Fruit fly (Drosophila melanogaster) whole organism, wandering third instar larva: ENCODE results near the gene Chro.

Source experiments
- Abd-B ChIP-seq: fragments of >200 bp; optimal IDR thresholded peaks from 2 replicates; lab custom pipeline; 2017; ENCODE audit warnings: missing biosample characterization, missing genetic modification characterization
- CG32264 ChIP-seq: fragments of 200-800 bp; sonication (Bioruptor generic); optimal IDR thresholded peaks from 2 replicates; lab custom pipeline; 2016; ENCODE audit warnings: missing biosample characterization, missing genetic modification characterization
- CG9705 ChIP-seq: fragments of 200-800 bp; sonication (Bioruptor generic); optimal IDR thresholded peaks from 2 replicates; lab custom pipeline; 2018; ENCODE audit warnings: missing biosample characterization, mild to moderate bottlenecking, missing genetic modification characterization
- CrebA ChIP-seq: fragments of 200-800 bp; sonication (Bioruptor generic); optimal IDR thresholded peaks from 2 replicates; lab custom pipeline; 2016; ENCODE audit warnings: missing biosample characterization, mild to moderate bottlenecking, missing genetic modification characterization, borderline replicate concordance
- Dfd ChIP-seq: fragments of >200 bp; optimal IDR thresholded peaks from 2 replicates; lab custom pipeline; 2017; ENCODE audit warnings: missing biosample characterization, missing genetic modification characterization
- Dif ChIP-seq: fragments of 200-275, 200-300 bp; sonication (Bioruptor generic); optimal IDR thresholded peaks from 2 replicates; lab custom pipeline; 2018; ENCODE audit warnings: missing biosample characterization, missing genetic modification characterization; ENCODE audit not compliant: partially characterized antibody
- HLH106 ChIP-seq: fragments of 200-800 bp; optimal IDR thresholded peaks from 3 replicates; lab custom pipeline; 2019; ENCODE audit warnings: missing biosample characterization, mild to moderate bottlenecking, missing genetic modification characterization, moderate library complexity
- Hnf4 ChIP-seq: fragments of 200-800 bp; sonication (Bioruptor generic); optimal IDR thresholded peaks from 2 replicates; lab custom pipeline; 2016; ENCODE audit warnings: missing biosample characterization, mild to moderate bottlenecking, missing genetic modification characterization
- Hr78 ChIP-seq: fragments of >200 bp; optimal IDR thresholded peaks from 2 replicates; lab custom pipeline; 2017; ENCODE audit warnings: missing biosample characterization, missing genetic modification characterization
- Hr83 ChIP-seq: fragments of 200-300 bp; sonication (Bioruptor generic); optimal IDR thresholded peaks from 2 replicates; lab custom pipeline; 2016; ENCODE audit warnings: missing biosample characterization, mild to moderate bottlenecking, missing genetic modification characterization, moderate library complexity; ENCODE audit not compliant: poor library complexity, severe bottlenecking
- Jra ChIP-seq: sonication (Bioruptor generic); optimal IDR thresholded peaks from 2 replicates; lab custom pipeline; 2016; ENCODE audit warnings: missing biosample characterization, missing genetic modification characterization
- Myc ChIP-seq: fragments of >200 bp; optimal IDR thresholded peaks from 2 replicates; lab custom pipeline; 2017
- N ChIP-seq: fragments of >200 bp; optimal IDR thresholded peaks from 2 replicates; lab custom pipeline; 2018; ENCODE audit warnings: missing biosample characterization, missing external identifiers, missing genetic modification characterization
- OdsH ChIP-seq: fragments of 200-800 bp; sonication (Bioruptor generic); optimal IDR thresholded peaks from 2 replicates; lab custom pipeline; 2016; ENCODE audit warnings: missing biosample characterization, mild to moderate bottlenecking, missing genetic modification characterization
- Sp1 ChIP-seq: fragments of 200-800 bp; sonication (Bioruptor generic); optimal IDR thresholded peaks from 3 replicates; lab custom pipeline; 2019; ENCODE audit warnings: missing biosample characterization, mild to moderate bottlenecking, missing genetic modification characterization, moderate library complexity
- Vsx2 ChIP-seq: fragments of 200-300, 225-300 bp; sonication (Bioruptor generic); optimal IDR thresholded peaks from 2 replicates; lab custom pipeline; 2018; ENCODE audit warnings: missing biosample characterization, missing genetic modification characterization; ENCODE audit not compliant: partially characterized antibody
- brk ChIP-seq: fragments of 200-800 bp; sonication (Bioruptor generic); optimal IDR thresholded peaks from 2 replicates; lab custom pipeline; 2016; ENCODE audit warnings: missing biosample characterization, mild to moderate bottlenecking, missing genetic modification characterization
- dl ChIP-seq, 2 experiments: fragments of 175-275, 200-275 bp in 1 of 2; fragments of 200-275 bp in 1 of 2; sonication (Bioruptor generic); optimal IDR thresholded peaks; lab custom pipeline; 2018; ENCODE audit warnings: mild to moderate bottlenecking in 2 of 2, missing biosample characterization in 2 of 2, missing genetic modification characterization in 2 of 2, moderate library complexity in 2 of 2; ENCODE audit not compliant: partially characterized antibody in 2 of 2, insufficient read depth in 1 of 2
- dmrt93B ChIP-seq: fragments of 200-800 bp; sonication (Bioruptor generic); optimal IDR thresholded peaks from 2 replicates; lab custom pipeline; 2018; ENCODE audit warnings: missing biosample characterization, mild to moderate bottlenecking, missing genetic modification characterization
- dsf ChIP-seq: sonication (Bioruptor generic); optimal IDR thresholded peaks from 2 replicates; lab custom pipeline; 2016; ENCODE audit warnings: missing biosample characterization, missing genetic modification characterization, borderline replicate concordance
- ey ChIP-seq: fragments of 200-800 bp; sonication (Bioruptor generic); optimal IDR thresholded peaks from 2 replicates; lab custom pipeline; 2016; ENCODE audit warnings: missing biosample characterization, missing genetic modification characterization
- foxo ChIP-seq, 2 experiments: fragments of 200-800 bp; sonication (Bioruptor generic); optimal IDR thresholded peaks; 2 replicates in 1 of 2; 3 replicates in 1 of 2; lab custom pipeline; 2016 to 2017; ENCODE audit warnings: missing biosample characterization in 2 of 2, missing genetic modification characterization in 2 of 2
- fru ChIP-seq: fragments of 200-800 bp; sonication (Bioruptor generic); optimal IDR thresholded peaks from 3 replicates; lab custom pipeline; 2016; ENCODE audit warnings: missing biosample characterization, mild to moderate bottlenecking, missing genetic modification characterization
- h ChIP-seq: fragments of 200-800 bp; sonication (Bioruptor generic); optimal IDR thresholded peaks from 3 replicates; lab custom pipeline; 2016; ENCODE audit warnings: missing biosample characterization, mild to moderate bottlenecking, missing genetic modification characterization
- jim ChIP-seq: fragments of 175-275, 200-325 bp; sonication (Bioruptor generic); optimal IDR thresholded peaks from 2 replicates; lab custom pipeline; 2016; ENCODE audit warnings: missing biosample characterization, mild to moderate bottlenecking, missing genetic modification characterization
- lola ChIP-seq: fragments of >200 bp; optimal IDR thresholded peaks from 2 replicates; lab custom pipeline; 2017; ENCODE audit warnings: missing biosample characterization, missing genetic modification characterization
- psq ChIP-seq: fragments of 200-800 bp; sonication (Bioruptor generic); optimal IDR thresholded peaks from 3 replicates; lab custom pipeline; 2017; ENCODE audit warnings: missing biosample characterization, mild to moderate bottlenecking, missing genetic modification characterization, moderate library complexity
- rgr ChIP-seq: fragments of 200-800 bp; sonication (Bioruptor generic); optimal IDR thresholded peaks from 3 replicates; lab custom pipeline; 2016; ENCODE audit warnings: missing biosample characterization, mild to moderate bottlenecking, missing genetic modification characterization
- tai ChIP-seq: sonication (Bioruptor generic); optimal IDR thresholded peaks from 2 replicates; lab custom pipeline; 2016; ENCODE audit warnings: missing biosample characterization, missing genetic modification characterization
- usp ChIP-seq: fragments of >200 bp; optimal IDR thresholded peaks from 2 replicates; lab custom pipeline; 2017; ENCODE audit warnings: missing biosample characterization, missing genetic modification characterization
- woc ChIP-seq: sonication (Bioruptor generic); optimal IDR thresholded peaks from 2 replicates; lab custom pipeline; 2016; ENCODE audit warnings: missing biosample characterization, mild to moderate bottlenecking, missing genetic modification characterization

The Chro gene

DNA sequence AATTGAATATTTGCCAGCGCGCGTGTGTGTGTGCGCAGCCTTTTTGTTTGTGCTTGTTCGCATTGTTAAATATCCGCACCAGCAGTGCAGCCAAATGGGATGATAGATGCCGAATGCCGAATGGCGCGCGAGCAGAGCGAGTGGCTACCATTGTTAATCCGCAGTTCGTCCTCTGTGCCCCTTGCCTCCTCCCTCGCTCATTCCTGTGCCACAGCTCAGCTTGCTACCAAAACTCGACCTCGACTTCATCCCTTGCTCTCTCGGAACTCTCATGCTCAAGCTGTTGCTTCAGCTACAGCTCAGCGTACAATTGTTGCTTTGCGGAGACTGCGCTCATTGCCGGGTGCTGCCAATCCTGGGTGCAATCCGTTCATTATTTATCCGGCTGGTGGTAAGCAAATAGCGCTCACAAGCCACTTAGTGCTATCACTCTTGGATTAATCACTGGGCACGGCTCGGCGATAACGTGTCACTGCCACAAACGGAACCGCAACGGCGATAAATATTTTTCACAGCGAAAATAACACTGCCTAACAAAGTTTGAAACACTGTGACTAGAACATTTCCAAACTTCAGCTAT is 30.6 kb upstream of the Chro start:
- TF ChIP-seq Abd-B (GFP tag; lab: Kevin White, UChicago) (no peak), usp (GFP tag; lab: Kevin White, UChicago) (no peak), jim (GFP tag; lab: Kevin White, UChicago) (no peak), brk (GFP tag; lab: Kevin White, UChicago) (no peak), CG9705 (GFP tag; lab: Kevin White, UChicago) (no peak), fru (GFP tag; lab: Kevin White, UChicago) (no peak), psq (GFP tag; lab: Kevin White, UChicago) (no peak)
- TF ChIP-seq, all 38 proteins: peak for 0

DNA sequence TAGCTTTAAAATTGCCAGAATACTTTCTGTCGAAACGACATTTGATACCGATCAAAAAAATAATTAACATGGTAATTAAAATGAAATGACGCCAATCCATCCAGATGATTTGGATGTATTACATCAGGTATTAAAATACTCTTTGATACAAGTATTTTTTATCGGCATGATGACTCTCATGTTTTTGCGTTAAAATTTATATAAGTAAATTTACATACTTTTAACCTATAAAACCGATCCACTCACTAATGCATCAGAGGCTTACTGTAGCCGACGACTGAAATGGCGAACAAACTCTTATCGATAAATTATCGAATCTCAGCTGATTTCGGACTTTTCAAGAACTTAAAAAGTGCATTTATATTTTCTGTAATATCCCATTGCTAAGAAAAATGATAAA is 22.8 kb upstream of the Chro start, which contains the start of gene BoYb:
Gene BoYb (plus strand): TSS at position 301 of the 400 bp plus-strand sequence.
- TF ChIP-seq usp (GFP tag; lab: Kevin White, UChicago): no peak
- no peak for TF ChIP-seq Dif (GFP tag; lab: Kevin White, UChicago)
- TF ChIP-seq CG9705 (GFP tag; lab: Kevin White, UChicago): no peak
- TF ChIP-seq psq (GFP tag; lab: Kevin White, UChicago): no peak
- TF ChIP-seq Jra: no peak
- TF ChIP-seq tai (GFP tag; lab: Kevin White, UChicago): no peak
- TF ChIP-seq Vsx2: no peak
- no peak for TF ChIP-seq Hr83 (GFP tag; lab: Kevin White, UChicago)
- TF ChIP-seq N: no peak
- no peak for TF ChIP-seq h (GFP tag; lab: Kevin White, UChicago)
- no peak for TF ChIP-seq Sp1 (GFP tag; lab: Kevin White, UChicago)
- no peak for TF ChIP-seq OdsH
- no peak for TF ChIP-seq Hr78 (GFP tag; lab: Kevin White, UChicago)
- TF ChIP-seq HLH106: no peak
- TF ChIP-seq, all 38 proteins: peak for 0

DNA sequence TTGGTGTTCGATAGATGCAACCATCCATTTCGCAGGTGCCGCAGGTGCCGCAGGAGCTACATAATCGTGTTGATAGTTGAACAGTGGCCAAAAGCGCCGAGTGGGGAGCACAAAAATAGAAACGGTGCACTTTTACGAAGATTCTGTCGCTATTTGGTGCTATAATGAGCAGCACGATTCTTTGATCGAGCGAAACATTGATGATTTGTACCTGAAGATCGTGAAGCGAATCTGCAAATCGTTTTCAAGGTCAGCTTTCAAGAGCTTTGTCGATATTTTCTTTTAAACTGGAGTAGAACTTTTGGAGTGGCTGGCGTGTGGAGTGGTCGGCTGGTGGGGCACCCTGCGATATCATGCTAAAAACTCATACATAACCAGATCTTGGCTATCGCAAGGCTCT is 19.7 kb upstream of the Chro start, which contains the start of gene CG11131:
Gene CG11131 (plus strand): TSS at position 301 of the 400 bp plus-strand sequence.
- TF ChIP-seq usp (GFP tag; lab: Kevin White, UChicago) (no peak), woc (no peak), CG32264 (no peak), psq (GFP tag; lab: Kevin White, UChicago) (no peak), Dif (GFP tag; lab: Kevin White, UChicago) (no peak), dmrt93B (GFP tag; lab: Kevin White, UChicago) (no peak), dsf (GFP tag; lab: Kevin White, UChicago) (no peak), foxo (GFP tag; optimal IDR thresholded peaks at IDR 0.05; lab: Kevin White, UChicago) (no peak), Dfd (GFP tag; lab: Kevin White, UChicago) (no peak), Abd-B (GFP tag; lab: Kevin White, UChicago) (no peak), jim (GFP tag; lab: Kevin White, UChicago) (no peak), h (GFP tag; lab: Kevin White, UChicago) (no peak), tai (GFP tag; lab: Kevin White, UChicago) (no peak), lola (GFP tag; lab: Kevin White, UChicago) (no peak), Jra (no peak)
- TF ChIP-seq, all 38 proteins: peak for 0

DNA sequence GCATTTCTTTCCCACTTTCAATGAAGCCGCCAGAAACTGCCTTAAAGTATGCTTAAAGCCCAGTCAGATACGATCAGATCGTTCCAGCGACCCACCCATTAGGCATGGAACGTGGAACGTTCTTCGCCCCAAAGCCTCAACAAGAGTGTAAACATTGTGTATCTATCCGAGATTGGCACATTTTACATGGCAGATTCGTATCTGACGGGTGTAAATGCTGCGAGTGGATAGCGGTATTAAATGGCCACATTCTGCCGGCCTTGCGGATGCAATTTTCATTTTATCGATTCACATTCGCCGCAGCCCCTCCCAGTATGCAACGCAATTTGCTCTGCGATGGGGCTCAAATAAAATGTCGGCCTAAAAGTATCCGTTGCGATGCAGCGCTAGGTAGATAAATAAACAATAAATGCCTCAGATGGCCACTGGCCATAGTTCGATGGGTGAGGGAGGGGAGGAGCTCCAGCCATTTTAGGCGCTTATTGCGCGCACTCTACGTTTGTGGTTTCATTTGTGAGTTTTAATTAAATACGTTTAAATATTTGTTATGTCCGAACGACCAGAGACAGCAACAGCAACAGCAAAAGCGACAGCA is 16.0 kb upstream of the Chro start:
- TF ChIP-seq h (GFP tag; lab: Kevin White, UChicago) (no peak), Hr83 (GFP tag; lab: Kevin White, UChicago) (no peak), dsf (GFP tag; lab: Kevin White, UChicago) (no peak), foxo (GFP tag; optimal IDR thresholded peaks at IDR 0.05; lab: Kevin White, UChicago) (no peak), rgr (no peak), HLH106 (no peak), CrebA (GFP tag; lab: Kevin White, UChicago) (no peak), Hnf4 (GFP tag; lab: Kevin White, UChicago) (no peak), dl (GFP tag; optimal IDR thresholded peaks at IDR 0.05; lab: Kevin White, UChicago; ENCODE audit: insufficient read depth in 1 of 2, partially characterized antibody in 2 of 2) (no peak), Jra (no peak), dmrt93B (GFP tag; lab: Kevin White, UChicago) (no peak), Abd-B (GFP tag; lab: Kevin White, UChicago) (peak; percentile 62), CG32264 (no peak), lola (GFP tag; lab: Kevin White, UChicago) (peak; percentile 21), Myc (lab: Kevin White, UChicago) (peak; percentile 81), OdsH (no peak), ey (GFP tag; lab: Kevin White, UChicago) (no peak), CG9705 (GFP tag; lab: Kevin White, UChicago) (no peak), usp (GFP tag; lab: Kevin White, UChicago) (no peak), Sp1 (GFP tag; lab: Kevin White, UChicago) (no peak), N (peak; percentile 41), Dfd (GFP tag; lab: Kevin White, UChicago) (no peak)
- TF ChIP-seq, all 38 proteins: peak for 4
